Worm (Caenorhabditis elegans): ENCODE results near the gene F08F1.9.

DNA sequence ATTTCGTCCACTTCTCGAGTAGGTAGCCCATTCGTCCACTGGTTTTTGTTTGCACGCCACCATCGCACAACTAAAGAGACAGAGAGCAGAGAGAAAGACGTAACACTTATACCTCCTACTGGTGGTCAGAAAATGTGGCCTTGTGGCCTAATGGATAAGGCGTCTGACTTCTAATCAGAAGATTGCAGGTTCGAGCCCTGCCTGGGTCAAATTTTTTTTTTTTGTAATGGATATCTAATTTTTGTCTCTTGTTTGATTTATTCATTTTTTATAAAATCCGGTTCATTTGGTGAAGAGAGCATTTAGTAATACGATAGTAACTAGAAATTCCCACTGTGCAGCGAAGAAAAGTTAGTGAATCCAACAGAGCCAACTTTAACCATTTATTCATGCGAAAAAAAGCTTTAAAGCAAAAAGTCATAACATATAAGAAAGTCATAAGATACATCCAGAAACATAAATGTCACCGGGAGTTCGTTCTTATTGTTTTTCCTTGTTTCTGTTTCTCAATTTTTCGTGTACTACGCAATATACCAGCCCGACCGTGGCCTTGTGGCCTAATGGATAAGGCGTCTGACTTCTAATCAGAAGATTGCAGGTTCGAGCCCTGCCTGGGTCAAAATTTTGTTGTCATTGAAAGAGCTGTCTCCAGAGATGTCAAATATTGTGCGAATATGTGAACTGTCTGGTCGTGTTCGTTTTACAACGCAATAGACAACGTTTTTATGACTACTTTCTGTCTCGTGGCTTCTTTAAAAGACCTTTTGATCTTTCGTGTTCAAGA, 24.4 kb downstream of the F08F1.9 start:
- peak; percentile 55 for TF ChIP-seq cog-1 (tag; optimal IDR thresholded peaks at IDR 0.05)
- TF ChIP-seq tab-1 (GFP tag; IDR thresholded peaks at IDR 0.05), result peak; percentile 89
- peak; percentile 86 for TF ChIP-seq T22C8.4 (GFP tag; IDR thresholded peaks at IDR 0.05)
- peak; percentile 92 for TF ChIP-seq flt-1 (GFP tag; IDR thresholded peaks at IDR 0.05)
- TF ChIP-seq ztf-29 (GFP tag; IDR thresholded peaks at IDR 0.05), result peak; percentile 85
- peak; percentile 45 for TF ChIP-seq med-1 (GFP tag; optimal IDR thresholded peaks at IDR 0.05; ENCODE audit: insufficient read depth)
- TF ChIP-seq klf-2 (GFP tag; conservative IDR thresholded peaks at IDR 0.05), result peak; percentile 78
- TF ChIP-seq ztf-23 (GFP tag; IDR thresholded peaks at IDR 0.05), result peak; percentile 89

All from whole organism, midembryonic.